Worm (Caenorhabditis elegans): Measurements from ENCODE around the gene dvc-1.

DNA sequence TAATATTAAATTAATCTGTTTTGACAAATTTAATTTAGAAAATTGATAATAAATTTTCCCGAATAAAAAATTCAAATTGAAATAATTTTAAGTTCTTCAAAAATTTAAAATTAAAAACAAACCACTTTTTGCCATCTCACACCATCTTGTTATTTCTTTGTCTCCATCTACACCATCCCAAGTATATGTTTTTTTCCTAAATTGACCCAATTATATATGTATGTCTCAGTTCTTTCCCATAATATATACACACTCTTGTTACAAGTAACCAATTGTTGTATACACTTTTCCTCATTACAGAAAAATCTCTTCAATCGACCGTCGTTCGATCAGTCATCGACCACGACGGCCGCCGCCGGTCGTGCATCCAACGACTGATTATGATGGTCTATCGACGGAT lies 43.1 kb upstream of the dvc-1 start, which contains the start of gene gly-20:
- TF ChIP-seq ceh-82 (tag; optimal IDR thresholded peaks at IDR 0.05) (no peak), ztf-4 (tag; optimal IDR thresholded peaks at IDR 0.05) (no peak), unc-62 (GFP tag; optimal IDR thresholded peaks at IDR 0.05) (no peak), daf-12 (tag; optimal IDR thresholded peaks at IDR 0.05) (no peak), nhr-11 (tag; optimal IDR thresholded peaks at IDR 0.05) (no peak), nhr-76 (tag; optimal IDR thresholded peaks at IDR 0.05) (no peak), ztf-11 (tag; optimal IDR thresholded peaks at IDR 0.05) (no peak), nhr-28 (tag; optimal IDR thresholded peaks at IDR 0.05) (no peak), nhr-25 (tag; optimal IDR thresholded peaks at IDR 0.05) (no peak), nhr-237 (tag; optimal IDR thresholded peaks at IDR 0.05) (no peak), aly-2 (tag; optimal IDR thresholded peaks at IDR 0.05) (no peak)

Measured in whole organism, L3 larva.